Worm (Caenorhabditis elegans) whole organism, L4/young adult: ENCODE results near the gene fbxa-85.

Experiments
- W03F9.2 ChIP-seq: fragments of 150-350 bp; optimal IDR thresholded peaks from 2 replicates; lab custom pipeline; 2014; ENCODE audit warnings: missing biosample characterization, missing genetic modification characterization
- dao-5 ChIP-seq: sonication (generic microtip); optimal IDR thresholded peaks from 2 replicates; lab custom pipeline; 2016; ENCODE audit warnings: missing genotype, missing genetic modification characterization, moderate library complexity, missing compliant biosample characterization
- him-1 ChIP-seq: sonication (generic microtip); optimal IDR thresholded peaks from 2 replicates; lab custom pipeline; 2016; ENCODE audit warnings: missing genotype, missing genetic modification reagents, missing genetic modification characterization, missing compliant biosample characterization

- TF ChIP-seq him-1 (tag; lab: Kevin White, UChicago) (no peak), dao-5 (no peak), W03F9.2 (tag; lab: Kevin White, UChicago) (no peak)
These were observed 17.7 kb upstream of the fbxa-85 start for ce11 chrV:17241278-17241661.
